Worm (Caenorhabditis elegans): Measurements from ENCODE around the gene col-132.

Gene col-132

ce11 chrIV:13089671-13090242 is 1.1 kb downstream of the col-132 start:
- no peak for TF ChIP-seq skn-1 (tag; optimal IDR thresholded peaks at IDR 0.05)
- no peak for TF ChIP-seq dve-1 (tag; optimal IDR thresholded peaks at IDR 0.05; ENCODE audit: insufficient read depth)
- TF ChIP-seq nhr-237 (tag; optimal IDR thresholded peaks at IDR 0.05): no peak
- no peak for TF ChIP-seq php-3 (GFP tag; IDR thresholded peaks at IDR 0.05)
- peak; percentile 95 for TF ChIP-seq set-16 (GFP tag; IDR thresholded peaks at IDR 0.05)
- no peak for TF ChIP-seq pha-4 (GFP tag; IDR thresholded peaks at IDR 0.05)
- TF ChIP-seq pha-4 (tag; optimal IDR thresholded peaks at IDR 0.05): no peak
- 0 out of 2 replicates have a peak, but pooled peaks have one; percentile 5 for TF ChIP-seq egl-43 (GFP tag; IDR thresholded peaks at IDR 0.05)
- no peak for TF ChIP-seq mxl-2 (GFP tag; conservative IDR thresholded peaks at IDR 0.05)
- no peak for TF ChIP-seq F10B5.3 (tag; optimal IDR thresholded peaks at IDR 0.05)

ce11 chrIV:13086705-13087104 is 4.2 kb downstream of the col-132 start, which contains the start of gene spin-2:
spin-2 (plus strand) TSS chrIV:13087005.
- TF ChIP-seq sdz-12 (GFP tag; optimal IDR thresholded peaks at IDR 0.05): no peak
- TF ChIP-seq ztf-11 (tag; optimal IDR thresholded peaks at IDR 0.05): no peak
- no peak for TF ChIP-seq vab-7 (GFP tag; IDR thresholded peaks at IDR 0.05)
- TF ChIP-seq madf-9 (GFP tag; conservative IDR thresholded peaks at IDR 0.05): no peak
- TF ChIP-seq pqm-1 (tag; optimal IDR thresholded peaks at IDR 0.05): no peak
- TF ChIP-seq nhr-237 (tag; optimal IDR thresholded peaks at IDR 0.05): no peak
- TF ChIP-seq pha-4 (GFP tag; IDR thresholded peaks at IDR 0.05): no peak
- TF ChIP-seq pha-4 (tag; optimal IDR thresholded peaks at IDR 0.05): no peak
- TF ChIP-seq dmd-9 (GFP tag; IDR thresholded peaks at IDR 0.05): no peak
- no peak for TF ChIP-seq nhr-102 (tag; optimal IDR thresholded peaks at IDR 0.05)
- no peak for TF ChIP-seq daf-8 (GFP tag; IDR thresholded peaks at IDR 0.05)
- TF ChIP-seq mes-2 (tag; optimal IDR thresholded peaks at IDR 0.05; ENCODE audit: poor library complexity, severe bottlenecking): no peak

- TF ChIP-seq daf-8 (GFP tag; IDR thresholded peaks at IDR 0.05) (no peak), unc-62 (GFP tag; optimal IDR thresholded peaks at IDR 0.05 in 1 of 2) (peak in 1 of 2 experiments; percentile 91), unc-62 (tag; optimal IDR thresholded peaks at IDR 0.05) (no peak)
Observed at ce11 chrIV:13085675-13086074, 5.2 kb downstream of the col-132 start.

- TF ChIP-seq dmd-8 (GFP tag; IDR thresholded peaks at IDR 0.05) (no peak), mxl-2 (GFP tag; conservative IDR thresholded peaks at IDR 0.05) (no peak), nhr-25 (tag; optimal IDR thresholded peaks at IDR 0.05; ENCODE audit: borderline replicate concordance, insufficient read depth) (peak; percentile 81), nhr-48 (tag; optimal IDR thresholded peaks at IDR 0.05) (peak; percentile 1), dmd-9 (GFP tag; IDR thresholded peaks at IDR 0.05) (0 out of 2 replicates have a peak, but pooled peaks have one; percentile 17), ceh-20 (GFP tag; IDR thresholded peaks at IDR 0.05) (peak; percentile 41; the same call in 1 of the 2 replicates), zfp-3 (GFP tag; conservative IDR thresholded peaks at IDR 0.05) (peak; percentile 51; the same call in 1 of the 2 replicates), Y5F2A.4 (GFP tag; optimal IDR thresholded peaks at IDR 0.05) (no peak), Y105C5A.15 (GFP tag; IDR thresholded peaks at IDR 0.05) (no peak), unc-62 (GFP tag; optimal IDR thresholded peaks at IDR 0.05 in 1 of 2) (peak in 1 of 2 experiments; percentile 86), unc-62 (tag; optimal IDR thresholded peaks at IDR 0.05) (no peak), R02D3.7 (tag; optimal IDR thresholded peaks at IDR 0.05) (no peak), nhr-42 (GFP tag; IDR thresholded peaks at IDR 0.05) (no peak), nhr-237 (tag; optimal IDR thresholded peaks at IDR 0.05) (no peak), tag-97 (GFP tag; IDR thresholded peaks at IDR 0.05) (no peak), zip-2 (tag; optimal IDR thresholded peaks at IDR 0.05) (no peak), T20F7.1 (GFP tag; optimal IDR thresholded peaks at IDR 0.05) (no peak), lir-3 (tag; optimal IDR thresholded peaks at IDR 0.05) (no peak), dmd-6 (GFP tag; IDR thresholded peaks at IDR 0.05) (0 out of 2 replicates have a peak, but pooled peaks have one; percentile 18), lin-15B (tag; optimal IDR thresholded peaks at IDR 0.05) (no peak), lin-39 (tag; optimal IDR thresholded peaks at IDR 0.05) (no peak), nhr-11 (tag; optimal IDR thresholded peaks at IDR 0.05) (no peak), duxl-1 (tag; optimal IDR thresholded peaks at IDR 0.05; ENCODE audit: poor library complexity) (no peak), aha-1 (tag) (peak; percentile 85), aly-2 (tag; optimal IDR thresholded peaks at IDR 0.05) (no peak), spr-1 (tag; optimal IDR thresholded peaks at IDR 0.05) (no peak)
Observed at ce11 chrIV:13082836-13083763, 7.8 kb downstream of the col-132 start.

Measured in whole organism, L4 larva.